Fruit fly (Drosophila melanogaster): ENCODE data around the gene Ets96B.
A peak's percentile ranks its signal among the peaks of the same experiment; 100 is the strongest.

Ets96B gene

dm6 chr3R:24813637-24814301, 25.9 kb downstream of the Ets96B start, which contains the start of the genes lili and CG34150 (continued):
- TF ChIP-seq CG6813 (GFP tag; optimal IDR thresholded peaks at IDR 0.05) (no peak), Taf1 (GFP tag; IDR thresholded peaks at IDR 0.05) (peak; percentile 77), CG3838 (GFP tag; optimal IDR thresholded peaks at IDR 0.05) (peak; percentile 67), Ravus (GFP tag; IDR thresholded peaks at IDR 0.05) (no peak), D (optimal IDR thresholded peaks at IDR 0.05) (no peak), D (GFP tag; optimal IDR thresholded peaks at IDR 0.05) (no peak), Mrtf (GFP tag; IDR thresholded peaks at IDR 0.05) (0 out of 3 replicates have a peak, but pooled peaks have one; percentile 45), sug (tag; optimal IDR thresholded peaks at IDR 0.05) (peak; percentile 82), twi (tag; optimal IDR thresholded peaks at IDR 0.05) (peak; percentile 56), CG30431 (GFP tag; optimal IDR thresholded peaks at IDR 0.05) (no peak), Fer2 (tag; optimal IDR thresholded peaks at IDR 0.05) (peak; percentile 81), CG5180 (GFP tag; optimal IDR thresholded peaks at IDR 0.05) (no peak), nerfin-2 (GFP tag; IDR thresholded peaks at IDR 0.05; ENCODE audit: partially characterized antibody) (no peak), nerfin-1 (tag; optimal IDR thresholded peaks at IDR 0.05) (peak; percentile 97), Ada2b (GFP tag; IDR thresholded peaks at IDR 0.05) (peak; percentile 63; the same call in 1 of the 2 replicates), CG8924 (tag; optimal IDR thresholded peaks at IDR 0.05) (peak; percentile 75), ap (GFP tag; IDR thresholded peaks at IDR 0.05) (0 out of 2 replicates have a peak, but pooled peaks have one; percentile 18), dm (GFP tag; optimal IDR thresholded peaks at IDR 0.05) (peak; percentile 30), corto (GFP tag; optimal IDR thresholded peaks at IDR 0.05) (no peak), row (GFP tag; IDR thresholded peaks at IDR 0.05) (peak; percentile 90), CG1647 (GFP tag; optimal IDR thresholded peaks at IDR 0.05) (peak; percentile 64), CG13424 (tag; optimal IDR thresholded peaks at IDR 0.05) (peak; percentile 89), ken (GFP tag; IDR thresholded peaks at IDR 0.05) (peak; percentile 58; the same call in 1 of the 3 replicates), CG2678 (tag; optimal IDR thresholded peaks at IDR 0.05) (peak; percentile 81), Trl (optimal IDR thresholded peaks at IDR 0.05) (no peak), Trl (GFP tag; optimal IDR thresholded peaks at IDR 0.05) (peak; percentile 80), prd (optimal IDR thresholded peaks at IDR 0.05) (no peak), prd (GFP tag; IDR thresholded peaks at IDR 0.05) (peak; percentile 84), CG9609 (GFP tag; optimal IDR thresholded peaks at IDR 0.05) (peak; percentile 69), Fer1 (GFP tag; optimal IDR thresholded peaks at IDR 0.05) (peak; percentile 69), Camta (GFP tag; optimal IDR thresholded peaks at IDR 0.05) (peak; percentile 67), Xrp1 (GFP tag; IDR thresholded peaks at IDR 0.05) (peak; percentile 73; the same call in 1 of the 2 replicates), HLH54F (GFP tag; optimal IDR thresholded peaks at IDR 0.05) (peak; percentile 75), psq (GFP tag; optimal IDR thresholded peaks at IDR 0.05) (peak; percentile 57), CG3281 (GFP tag; optimal IDR thresholded peaks at IDR 0.05) (peak; percentile 67), wdn (GFP tag; IDR thresholded peaks at IDR 0.05) (no peak), ac (GFP tag; optimal IDR thresholded peaks at IDR 0.05) (no peak), pnt (GFP tag; optimal IDR thresholded peaks at IDR 0.05) (peak; percentile 3), tio (GFP tag; optimal IDR thresholded peaks at IDR 0.05) (peak; percentile 54), CG43689 (GFP tag; IDR thresholded peaks at IDR 0.05) (no peak), sob (GFP tag; IDR thresholded peaks at IDR 0.05) (peak; percentile 86), CG11456 (GFP tag; IDR thresholded peaks at IDR 0.05) (peak; percentile 77; the same call in 2 of the 3 replicates), CG7963 (GFP tag; IDR thresholded peaks at IDR 0.05; ENCODE audit: partially characterized antibody) (peak; percentile 60; the same call in 1 of the 3 replicates), Six4 (GFP tag; optimal IDR thresholded peaks at IDR 0.05) (peak; percentile 77), gt (GFP tag; IDR thresholded peaks at IDR 0.05) (no peak), CG11723 (GFP tag; optimal IDR thresholded peaks at IDR 0.05) (peak; percentile 11), CG17829 (tag; optimal IDR thresholded peaks at IDR 0.05) (peak; percentile 81), Chrac-16 (GFP tag; optimal IDR thresholded peaks at IDR 0.05) (peak; percentile 85), ham (GFP tag; IDR thresholded peaks at IDR 0.05) (no peak), nom (GFP tag; optimal IDR thresholded peaks at IDR 0.05) (peak; percentile 33), CG1529 (GFP tag; optimal IDR thresholded peaks at IDR 0.05) (peak; percentile 46)
